Fruit fly (Drosophila melanogaster) whole organism, embryonic: Measurements from ENCODE around the gene zf30C.

ENCODE experiments used
- Bteb2 ChIP-seq: fragments of 200-800 bp; sonication (Bioruptor generic); optimal IDR thresholded peaks from 2 replicates; lab custom pipeline; 2016; ENCODE audit warnings: missing biosample characterization, missing genetic modification characterization
- CG10654 ChIP-seq: fragments of 200-800 bp; sonication (Bioruptor generic); optimal IDR thresholded peaks from 2 replicates; lab custom pipeline; 2016; ENCODE audit warnings: missing biosample characterization, missing genetic modification characterization
- CG11560 ChIP-seq: fragments of 200-800 bp; sonication (Bioruptor generic); IDR thresholded peaks from 3 replicates; pipeline ENCODE4 v1.3.6; 2022; ENCODE audit warnings: missing biosample characterization, missing genetic modification characterization
- CG12219 ChIP-seq: fragments of 200-800 bp; sonication (Bioruptor generic); optimal IDR thresholded peaks from 3 replicates; lab custom pipeline; 2018; ENCODE audit warnings: missing biosample characterization, mild to moderate bottlenecking, missing genetic modification characterization
- CG12299 ChIP-seq: fragments of 200-800 bp; sonication (Bioruptor generic); optimal IDR thresholded peaks from 2 replicates; lab custom pipeline; 2018; ENCODE audit warnings: missing biosample characterization, mild to moderate bottlenecking, missing genetic modification characterization
- CG1529 ChIP-seq: fragments of 200-800 bp; sonication (Bioruptor generic); optimal IDR thresholded peaks from 3 replicates; lab custom pipeline; 2018; ENCODE audit warnings: missing biosample characterization, missing genetic modification characterization
- CG17361 ChIP-seq: fragments of 200-800 bp; sonication (Bioruptor generic); IDR thresholded peaks from 3 replicates; pipeline ENCODE4 v1.3.6; 2022; ENCODE audit warnings: missing biosample characterization, missing genetic modification characterization
- CG18262 ChIP-seq: fragments of 200-800 bp; optimal IDR thresholded peaks from 3 replicates; lab custom pipeline; 2019; ENCODE audit warnings: missing biosample characterization, mild to moderate bottlenecking, missing genetic modification characterization, moderate library complexity
- CG18599 ChIP-seq: fragments of 200-800 bp; sonication (Bioruptor generic); optimal IDR thresholded peaks from 3 replicates; lab custom pipeline; 2017; ENCODE audit warnings: missing biosample characterization, missing genetic modification characterization, mild to moderate bottlenecking, moderate library complexity, missing genetic modification reagents
- CG33557 ChIP-seq: fragments of 200-800 bp; sonication (Bioruptor generic); optimal IDR thresholded peaks from 2 replicates; lab custom pipeline; 2019; ENCODE audit warnings: missing biosample characterization, mild to moderate bottlenecking, missing genetic modification characterization, moderate library complexity
- CG34422 ChIP-seq: fragments of 200-800 bp; sonication (Bioruptor generic); IDR thresholded peaks from 3 replicates; pipeline ENCODE4 v1.3.6; 2022; ENCODE audit warnings: missing biosample characterization, missing genetic modification characterization
- CG3847 ChIP-seq: fragments of 200-800 bp; sonication (Bioruptor generic); IDR thresholded peaks from 2 replicates; pipeline ENCODE4 v1.3.6; 2022; ENCODE audit warnings: missing biosample characterization, missing genetic modification characterization
- CG4282 ChIP-seq: fragments of 200-800 bp; sonication (Bioruptor generic); optimal IDR thresholded peaks from 2 replicates; lab custom pipeline; 2016; ENCODE audit warnings: missing biosample characterization, missing genetic modification characterization
- CG4707 ChIP-seq: fragments of 200-800 bp; sonication (Bioruptor generic); optimal IDR thresholded peaks from 2 replicates; lab custom pipeline; 2018; ENCODE audit warnings: missing biosample characterization, mild to moderate bottlenecking, missing genetic modification characterization, moderate library complexity
- CG4854 ChIP-seq: fragments of 200-800 bp; sonication (Bioruptor generic); optimal IDR thresholded peaks from 2 replicates; lab custom pipeline; 2016; ENCODE audit warnings: missing biosample characterization, missing genetic modification characterization, inconsistent platforms
- CG6175 ChIP-seq: fragments of 200-800 bp; sonication (Bioruptor generic); IDR thresholded peaks from 3 replicates; pipeline ENCODE4 v1.3.6; 2022; ENCODE audit warnings: missing biosample characterization, missing genetic modification characterization
- CHES-1-like ChIP-seq: fragments of 200-800 bp; sonication (Bioruptor generic); optimal IDR thresholded peaks from 2 replicates; lab custom pipeline; 2016; ENCODE audit warnings: missing biosample characterization, missing genetic modification characterization
- D ChIP-seq, 2 experiments: fragments of 200-800 bp in 1 of 2; fragments of >200 bp in 1 of 2; sonication (Bioruptor generic) in 1 of 2; optimal IDR thresholded peaks; 2 replicates in 1 of 2; 3 replicates in 1 of 2; lab custom pipeline; 2017; ENCODE audit warnings: mild to moderate bottlenecking in 1 of 2, missing biosample characterization in 1 of 2, missing genetic modification characterization in 1 of 2, missing genetic modification reagents in 1 of 2
- Dfd ChIP-seq, 2 experiments: fragments of >200 bp; optimal IDR thresholded peaks; 2 replicates each; lab custom pipeline; 2017; ENCODE audit warnings: missing biosample characterization in 2 of 2, missing genetic modification characterization in 2 of 2
- ERR ChIP-seq: fragments of 200-800 bp; sonication (Bioruptor generic); optimal IDR thresholded peaks from 2 replicates; lab custom pipeline; 2016; ENCODE audit warnings: missing biosample characterization, missing genetic modification characterization
- Fer3 ChIP-seq: fragments of 200-800 bp; sonication (Bioruptor generic); optimal IDR thresholded peaks from 2 replicates; lab custom pipeline; 2018; ENCODE audit warnings: missing biosample characterization, mild to moderate bottlenecking, missing genetic modification characterization, moderate library complexity
- HLH54F ChIP-seq: fragments of 200-800 bp; sonication (Bioruptor generic); optimal IDR thresholded peaks from 3 replicates; lab custom pipeline; 2016; ENCODE audit warnings: missing biosample characterization, missing genetic modification characterization
- Hmr ChIP-seq: fragments of 200-800 bp; sonication (Bioruptor generic); optimal IDR thresholded peaks from 3 replicates; lab custom pipeline; 2017; ENCODE audit warnings: mild to moderate bottlenecking, missing biosample characterization, missing genetic modification reagents, missing genetic modification characterization
- MESR4 ChIP-seq: fragments of 200-800 bp; sonication (Bioruptor generic); optimal IDR thresholded peaks from 2 replicates; lab custom pipeline; 2018; ENCODE audit warnings: missing biosample characterization, mild to moderate bottlenecking, missing genetic modification characterization, moderate library complexity
- Mad ChIP-seq: fragments of 200-800 bp; sonication (Bioruptor generic); optimal IDR thresholded peaks from 2 replicates; lab custom pipeline; 2016; ENCODE audit warnings: missing biosample characterization, missing genetic modification characterization
- NFAT ChIP-seq: fragments of 200-800 bp; sonication (Bioruptor generic); IDR thresholded peaks from 2 replicates; pipeline ENCODE4 v1.3.6; 2022; ENCODE audit warnings: missing biosample characterization, missing genetic modification characterization
- Nf-YA ChIP-seq: fragments of 200-800 bp; sonication (Bioruptor generic); IDR thresholded peaks from 2 replicates; pipeline ENCODE4 v1.3.6; 2022; ENCODE audit warnings: missing biosample characterization, missing genetic modification characterization
- Nf-YB ChIP-seq: fragments of 200-800 bp; sonication (Bioruptor generic); optimal IDR thresholded peaks from 3 replicates; lab custom pipeline; 2019; ENCODE audit warnings: missing biosample characterization, mild to moderate bottlenecking, missing genetic modification characterization, moderate library complexity
- Ravus ChIP-seq: fragments of 200-800 bp; sonication (Bioruptor generic); IDR thresholded peaks from 2 replicates; pipeline ENCODE4 v1.3.6; 2022; ENCODE audit warnings: missing biosample characterization, missing genetic modification characterization
- Taf1 ChIP-seq: fragments of 200-800 bp; sonication (Bioruptor generic); IDR thresholded peaks from 2 replicates; pipeline ENCODE4 v1.3.6; 2022; ENCODE audit warnings: missing biosample characterization, missing genetic modification characterization
- Tbp ChIP-seq: fragments of >200 bp; optimal IDR thresholded peaks from 2 replicates; lab custom pipeline; 2018; ENCODE audit warnings: missing biosample characterization, missing genetic modification characterization
- Trl ChIP-seq, 3 experiments: fragments of >200 bp in 2 of 3; fragments of 200-800 bp in 1 of 3; sonication (Bioruptor generic) in 1 of 3; optimal IDR thresholded peaks; 2 replicates in 1 of 3; 3 replicates in 2 of 3; lab custom pipeline; 2016 to 2017; ENCODE audit warnings: missing biosample characterization in 1 of 3, missing genetic modification characterization in 1 of 3
- bcd ChIP-seq: fragments of 200-800 bp; sonication (Bioruptor generic); optimal IDR thresholded peaks from 2 replicates; lab custom pipeline; 2017; ENCODE audit warnings: missing biosample characterization, mild to moderate bottlenecking, missing genetic modification characterization
- chn ChIP-seq: fragments of 200-800 bp; sonication (Bioruptor generic); optimal IDR thresholded peaks from 2 replicates; lab custom pipeline; 2016; ENCODE audit warnings: missing biosample characterization, missing genetic modification characterization
- crol ChIP-seq: fragments of 200-800 bp; sonication (Bioruptor generic); IDR thresholded peaks from 2 replicates; pipeline ENCODE4 v1.3.6; 2022; ENCODE audit warnings: missing biosample characterization, missing genetic modification characterization
- cwo ChIP-seq: fragments of 200-800 bp; sonication (Bioruptor generic); optimal IDR thresholded peaks from 3 replicates; lab custom pipeline; 2017; ENCODE audit warnings: missing biosample characterization, missing genetic modification characterization, mild to moderate bottlenecking, moderate library complexity, missing genetic modification reagents
- dimm ChIP-seq: fragments of 200-800 bp; sonication (Bioruptor generic); IDR thresholded peaks from 2 replicates; pipeline ENCODE4 v1.3.6; 2022; ENCODE audit warnings: missing biosample characterization, missing genetic modification characterization
- dpn ChIP-seq, 2 experiments: fragments of 200-800 bp; sonication (Bioruptor generic); optimal IDR thresholded peaks; 3 replicates each; lab custom pipeline; 2016; ENCODE audit warnings: missing biosample characterization in 2 of 2, missing genetic modification characterization in 2 of 2
- fd102C ChIP-seq: fragments of 200-800 bp; sonication (Bioruptor generic); optimal IDR thresholded peaks from 2 replicates; lab custom pipeline; 2018; ENCODE audit warnings: missing biosample characterization, mild to moderate bottlenecking, missing genetic modification characterization, moderate library complexity
- ham ChIP-seq: fragments of 200-800 bp; sonication (Bioruptor generic); IDR thresholded peaks from 2 replicates; pipeline ENCODE4 v1.3.6; 2022; ENCODE audit warnings: missing biosample characterization, missing genetic modification characterization
- hbn ChIP-seq: fragments of 200-800 bp; sonication (Bioruptor generic); IDR thresholded peaks from 2 replicates; pipeline ENCODE4 v1.3.6; 2022; ENCODE audit warnings: missing biosample characterization, missing genetic modification characterization; ENCODE audit not compliant: partially characterized antibody
- hkb ChIP-seq, 2 experiments: fragments of 200-800 bp in 1 of 2; fragments of >200 bp in 1 of 2; sonication (Bioruptor generic) in 1 of 2; IDR thresholded peaks in 1 of 2; optimal IDR thresholded peaks in 1 of 2; 2 replicates each; pipeline versions ENCODE4 v1.3.6 to Lab custom; 2017 to 2022; ENCODE audit warnings: missing biosample characterization in 1 of 2, missing genetic modification characterization in 1 of 2
- oc ChIP-seq: fragments of 200-800 bp; sonication (Bioruptor generic); optimal IDR thresholded peaks from 2 replicates; lab custom pipeline; 2018; ENCODE audit warnings: missing biosample characterization, mild to moderate bottlenecking, missing genetic modification characterization, moderate library complexity
- odd ChIP-seq: fragments of 200-800 bp; sonication (Bioruptor generic); optimal IDR thresholded peaks from 2 replicates; lab custom pipeline; 2017; ENCODE audit warnings: missing biosample characterization, mild to moderate bottlenecking, missing genetic modification characterization
- pan ChIP-seq, 4 experiments: fragments of >200 bp in 3 of 4; fragments of 200-800 bp in 1 of 4; sonication (Bioruptor generic) in 1 of 4; optimal IDR thresholded peaks in 3 of 4; IDR thresholded peaks in 1 of 4; 2 replicates each; pipeline versions ENCODE4 v1.3.6 to Lab custom; 2017 to 2022; ENCODE audit warnings: missing biosample characterization in 2 of 4, missing genetic modification characterization in 2 of 4, mixed read lengths in 1 of 4
- pum ChIP-seq: fragments of 200-800 bp; sonication (Bioruptor generic); optimal IDR thresholded peaks from 2 replicates; lab custom pipeline; 2016; ENCODE audit warnings: missing biosample characterization, missing genetic modification characterization
- sisA ChIP-seq: fragments of 200-800 bp; sonication (Bioruptor generic); IDR thresholded peaks from 2 replicates; pipeline ENCODE4 v1.3.6; 2022; ENCODE audit warnings: missing biosample characterization, missing genetic modification characterization
- ttk ChIP-seq: fragments of 200-800 bp; sonication (Bioruptor generic); IDR thresholded peaks from 2 replicates; pipeline ENCODE4 v2.1.2; 2022; ENCODE audit warnings: missing biosample characterization, missing genetic modification characterization
- unc-4 ChIP-seq: fragments of 200-800 bp; sonication (Bioruptor generic); IDR thresholded peaks from 2 replicates; pipeline ENCODE4 v1.3.6; 2022; ENCODE audit warnings: missing biosample characterization, missing genetic modification characterization; ENCODE audit not compliant: partially characterized antibody

zf30C gene

DNA sequence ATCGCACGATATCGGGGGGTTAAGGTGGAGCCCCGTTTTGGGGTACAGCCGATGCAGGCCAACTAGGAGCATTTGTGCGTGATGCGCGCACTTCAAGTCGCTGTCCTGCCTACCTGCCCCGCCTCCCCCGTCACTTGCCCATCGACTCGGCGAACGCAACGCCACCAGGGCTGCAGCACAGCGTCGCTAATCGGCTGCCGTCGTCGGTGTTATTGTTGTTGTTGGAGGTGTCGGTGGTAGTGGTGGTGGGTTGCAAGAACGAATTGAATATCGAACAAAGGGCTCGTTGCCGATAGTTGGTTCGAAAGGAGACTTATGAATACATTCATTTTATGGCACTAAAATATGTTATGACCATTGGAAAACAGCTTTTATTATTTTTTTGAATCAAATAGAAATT lies 714 bp downstream of the zf30C start (continued):
- TF ChIP-seq Fer3 (tag; lab: Kevin White, UChicago) (peak; percentile 61), fd102C (no peak), dimm (GFP tag; lab: Robert Waterston, UW) (no peak), CG1529 (GFP tag; lab: Kevin White, UChicago) (no peak), CG12219 (GFP tag; lab: Kevin White, UChicago) (peak; percentile 30), oc (tag; lab: Kevin White, UChicago) (peak; percentile 42), Mad (GFP tag; lab: Kevin White, UChicago) (peak; percentile 38), cwo (GFP tag; lab: Kevin White, UChicago) (no peak), CG34422 (peak; percentile 70; the same call in 2 of the 3 replicates), HLH54F (GFP tag; lab: Kevin White, UChicago) (peak; percentile 69), CG33557 (GFP tag; lab: Kevin White, UChicago) (no peak), hkb (optimal IDR thresholded peaks at IDR 0.05; lab: Kevin White, UChicago) (no peak), hkb (GFP tag; IDR thresholded peaks at IDR 0.05; lab: Robert Waterston, UW) (no peak), pum (GFP tag; lab: Kevin White, UChicago) (peak; percentile 18), Trl (optimal IDR thresholded peaks at IDR 0.05; lab: Kevin White, UChicago) (peak in 1 of 2 experiments; percentile 18), Trl (GFP tag; optimal IDR thresholded peaks at IDR 0.05; lab: Kevin White, UChicago) (peak; percentile 64), Dfd (GFP tag; optimal IDR thresholded peaks at IDR 0.05; lab: Kevin White, UChicago) (no peak), Ravus (GFP tag; lab: Robert Waterston, UW) (no peak), CG18599 (GFP tag; lab: Kevin White, UChicago) (peak; percentile 58), CG6175 (peak; percentile 96), Bteb2 (no peak), Taf1 (GFP tag; lab: Robert Waterston, UW) (no peak), CG18262 (tag; lab: Kevin White, UChicago) (peak; percentile 42), Hmr (peak; percentile 60), unc-4 (GFP tag; lab: Robert Waterston, UW) (peak; percentile 95), CG4707 (GFP tag; lab: Kevin White, UChicago) (no peak), CHES-1-like (peak; percentile 61), D (optimal IDR thresholded peaks at IDR 0.05; lab: Kevin White, UChicago) (no peak), D (GFP tag; optimal IDR thresholded peaks at IDR 0.05; lab: Kevin White, UChicago) (no peak), CG11560 (tag; lab: Robert Waterston, UW) (peak; percentile 71; the same call in 2 of the 3 replicates), crol (GFP tag; lab: Robert Waterston, UW) (peak; percentile 99), ham (GFP tag; lab: Robert Waterston, UW) (peak; percentile 9; the same call in 1 of the 2 replicates), hbn (peak; percentile 89), CG10654 (GFP tag; lab: Kevin White, UChicago) (peak; percentile 17), CG17361 (GFP tag; lab: Robert Waterston, UW) (0 out of 3 replicates have a peak, but pooled peaks have one; percentile 38), sisA (GFP tag; lab: Robert Waterston, UW) (peak; percentile 68), chn (peak; percentile 65), bcd (GFP tag; lab: Kevin White, UChicago) (peak; percentile 63), Nf-YB (peak; percentile 1), CG4282 (GFP tag; lab: Kevin White, UChicago) (peak; percentile 4), odd (no peak), pan (optimal IDR thresholded peaks at IDR 0.05; lab: Kevin White, UChicago) (no peak), pan (GFP tag; optimal IDR thresholded peaks at IDR 0.05 in 1 of 2, IDR thresholded peaks at IDR 0.05 in 1 of 2) (peak in 1 of 2 experiments; percentile 72), Tbp (GFP tag; lab: Kevin White, UChicago) (no peak), MESR4 (peak; percentile 80), dpn (GFP tag; optimal IDR thresholded peaks at IDR 0.05; lab: Kevin White, UChicago) (peak; percentile 22 to 68), Nf-YA (GFP tag; lab: Robert Waterston, UW) (peak; percentile 54; the same call in 1 of the 2 replicates), CG12299 (tag; lab: Kevin White, UChicago) (no peak), ERR (GFP tag; lab: Kevin White, UChicago) (peak; percentile 13), NFAT (peak; percentile 86), CG4854 (no peak), ttk (GFP tag; lab: Robert Waterston, UW) (peak; percentile 64), CG3847 (GFP tag; lab: Robert Waterston, UW) (peak; percentile 68)
